Worm (Caenorhabditis elegans) whole organism, L3 larva: ENCODE data around the gene Y36E3A.2.

ENCODE experiments used
- ZK546.5 ChIP-seq: sonication (generic microtip); optimal IDR thresholded peaks from 2 replicates; lab custom pipeline; 2017; ENCODE audit warnings: missing biosample characterization, missing genetic modification characterization
- aly-2 ChIP-seq: fragments of 150-350 bp; optimal IDR thresholded peaks from 2 replicates; lab custom pipeline; 2014; ENCODE audit warnings: missing biosample characterization, missing genetic modification characterization
- ama-1 ChIP-seq: fragments of 150-350 bp; optimal IDR thresholded peaks from 2 replicates; lab custom pipeline; 2018
- ceh-16 ChIP-seq: sonication (generic microtip); optimal IDR thresholded peaks from 2 replicates; lab custom pipeline; 2017; ENCODE audit warnings: missing biosample characterization, missing genetic modification characterization
- ceh-28 ChIP-seq: fragments of 150-350 bp; optimal IDR thresholded peaks from 2 replicates; lab custom pipeline; 2014; ENCODE audit warnings: missing biosample characterization, missing genetic modification reagents, missing genetic modification characterization
- ceh-82 ChIP-seq: fragments of 150-350 bp; optimal IDR thresholded peaks from 2 replicates; lab custom pipeline; 2014; ENCODE audit warnings: missing biosample characterization, missing genetic modification characterization
- ceh-9 ChIP-seq: sonication (generic microtip); optimal IDR thresholded peaks from 2 replicates; lab custom pipeline; 2018; ENCODE audit warnings: missing biosample characterization, missing genetic modification characterization
- daf-12 ChIP-seq: fragments of 150-350 bp; optimal IDR thresholded peaks from 2 replicates; lab custom pipeline; 2014; ENCODE audit warnings: missing biosample characterization, missing genetic modification reagents, missing genetic modification characterization
- egl-27 ChIP-seq: sonication (generic microtip); optimal IDR thresholded peaks from 4 replicates; lab custom pipeline; 2017; ENCODE audit warnings: missing biosample characterization, missing genetic modification reagents, missing genetic modification characterization
- egl-5 ChIP-seq: fragments of 150-350 bp; optimal IDR thresholded peaks from 2 replicates; lab custom pipeline; 2017; ENCODE audit warnings: missing biosample characterization, missing genetic modification reagents, missing genetic modification characterization, inconsistent platforms
- elt-1 ChIP-seq: fragments of 150-350 bp; optimal IDR thresholded peaks from 2 replicates; lab custom pipeline; 2014; ENCODE audit warnings: missing biosample characterization, missing genetic modification characterization
- elt-2 ChIP-seq: sonication (generic microtip); optimal IDR thresholded peaks from 2 replicates; lab custom pipeline; 2016; ENCODE audit warnings: missing genetic modification reagents, mild to moderate bottlenecking, missing genetic modification characterization, missing compliant biosample characterization
- eor-1 ChIP-seq, 2 experiments: fragments of 150-350 bp; optimal IDR thresholded peaks; 2 replicates each; lab custom pipeline; 2014 to 2018; ENCODE audit warnings: missing biosample characterization in 2 of 2, missing genetic modification characterization in 2 of 2
- fkh-10 ChIP-seq: sonication (generic microtip); optimal IDR thresholded peaks from 2 replicates; lab custom pipeline; 2017; ENCODE audit warnings: missing biosample characterization, missing genetic modification reagents, missing genetic modification characterization
- fkh-2 ChIP-seq: fragments of 150-350 bp; optimal IDR thresholded peaks from 2 replicates; lab custom pipeline; 2014; ENCODE audit warnings: missing biosample characterization, missing genetic modification reagents, missing genetic modification characterization
- fos-1 ChIP-seq: fragments of 150-350 bp; optimal IDR thresholded peaks from 2 replicates; lab custom pipeline; 2014; ENCODE audit warnings: missing biosample characterization, missing genetic modification characterization
- jun-1 ChIP-seq: fragments of 150-350 bp; optimal IDR thresholded peaks from 2 replicates; lab custom pipeline; 2014; ENCODE audit warnings: missing biosample characterization, missing genetic modification reagents, missing genetic modification characterization
- lin-15B ChIP-seq: fragments of 150-350 bp; optimal IDR thresholded peaks from 2 replicates; lab custom pipeline; 2014; ENCODE audit warnings: missing biosample characterization, missing genetic modification characterization
- lsy-12 ChIP-seq: sonication (generic microtip); optimal IDR thresholded peaks from 2 replicates; lab custom pipeline; 2016; ENCODE audit warnings: mild to moderate bottlenecking, missing genetic modification characterization, missing compliant biosample characterization
- mml-1 ChIP-seq: fragments of 150-350 bp; sonication (generic microtip); optimal IDR thresholded peaks from 3 replicates; lab custom pipeline; 2014; ENCODE audit warnings: missing biosample characterization, missing genetic modification characterization
- nfya-1 ChIP-seq: sonication (generic microtip); optimal IDR thresholded peaks from 2 replicates; lab custom pipeline; 2017; ENCODE audit warnings: missing genetic modification characterization, mild to moderate bottlenecking, missing compliant biosample characterization, antibody characterized with exemption, moderate library complexity; ENCODE audit not compliant: insufficient read depth
- nhr-12 ChIP-seq: fragments of 150-350 bp; optimal IDR thresholded peaks from 2 replicates; lab custom pipeline; 2014; ENCODE audit warnings: missing biosample characterization, missing genetic modification characterization
- nhr-237 ChIP-seq: fragments of 150-350 bp; optimal IDR thresholded peaks from 2 replicates; lab custom pipeline; 2014; ENCODE audit warnings: missing biosample characterization, missing genetic modification characterization
- nhr-25 ChIP-seq: sonication (generic microtip); optimal IDR thresholded peaks from 2 replicates; lab custom pipeline; 2017; ENCODE audit warnings: missing biosample characterization, missing genetic modification characterization
- nhr-28 ChIP-seq: fragments of 150-350 bp; optimal IDR thresholded peaks from 2 replicates; lab custom pipeline; 2014; ENCODE audit warnings: missing biosample characterization, missing genetic modification characterization
- nhr-43 ChIP-seq: sonication (generic microtip); optimal IDR thresholded peaks from 2 replicates; lab custom pipeline; 2016; ENCODE audit warnings: mild to moderate bottlenecking, missing genetic modification characterization, missing compliant biosample characterization; ENCODE audit not compliant: poor library complexity, severe bottlenecking
- nhr-67 ChIP-seq: fragments of 150-350 bp; optimal IDR thresholded peaks from 2 replicates; lab custom pipeline; 2014; ENCODE audit warnings: missing biosample characterization, missing genetic modification characterization
- pha-4 ChIP-seq: fragments of 150-350 bp; optimal IDR thresholded peaks from 2 replicates; lab custom pipeline; 2014; ENCODE audit warnings: missing biosample characterization, missing genetic modification reagents, missing genetic modification characterization
- pqm-1 ChIP-seq: fragments of 150-350 bp; optimal IDR thresholded peaks from 2 replicates; lab custom pipeline; 2017; ENCODE audit warnings: missing biosample characterization, missing genetic modification characterization, inconsistent platforms
- sea-2 ChIP-seq: fragments of 150-350 bp; sonication (generic microtip); optimal IDR thresholded peaks from 4 replicates; lab custom pipeline; 2014; ENCODE audit warnings: missing biosample characterization, missing genetic modification reagents, missing genetic modification characterization
- skn-1 ChIP-seq: fragments of 150-350 bp; optimal IDR thresholded peaks from 2 replicates; lab custom pipeline; 2014; ENCODE audit warnings: missing biosample characterization, missing genetic modification characterization
- tbx-2 ChIP-seq: sonication (generic microtip); optimal IDR thresholded peaks from 2 replicates; lab custom pipeline; 2016; ENCODE audit warnings: mild to moderate bottlenecking, missing genetic modification characterization, missing compliant biosample characterization
- unc-62 ChIP-seq: fragments of 150-350 bp; sonication (generic microtip); optimal IDR thresholded peaks from 4 replicates; lab custom pipeline; 2014; ENCODE audit warnings: missing biosample characterization, missing genetic modification reagents, missing genetic modification characterization
- ztf-4 ChIP-seq: fragments of 150-350 bp; optimal IDR thresholded peaks from 2 replicates; lab custom pipeline; 2014; ENCODE audit warnings: missing biosample characterization, missing genetic modification characterization

Gene Y36E3A.2

ce11 chrV:15392064-15392463, 33.8 kb upstream of the Y36E3A.2 start:
- TF ChIP-seq fkh-10 (GFP tag; lab: Kevin White, UChicago) (no peak), ztf-4 (no peak), ama-1 (lab: Kevin White, UChicago) (no peak), nhr-43 (no peak), ceh-9 (tag; lab: Kevin White, UChicago) (no peak), nhr-237 (tag; lab: Kevin White, UChicago) (no peak), nhr-12 (tag; lab: Kevin White, UChicago) (no peak), unc-62 (GFP tag; lab: Kevin White, UChicago) (no peak), nfya-1 (tag; lab: Kevin White, UChicago) (no peak), nhr-67 (no peak), jun-1 (no peak), tbx-2 (tag; lab: Kevin White, UChicago) (no peak), elt-2 (tag; lab: Kevin White, UChicago) (no peak), ceh-16 (tag; lab: Kevin White, UChicago) (no peak), eor-1 (tag; optimal IDR thresholded peaks at IDR 0.05; lab: Kevin White, UChicago) (no peak), elt-1 (no peak), ZK546.5 (tag; lab: Kevin White, UChicago) (no peak), daf-12 (tag; lab: Kevin White, UChicago) (no peak), fkh-2 (tag; lab: Kevin White, UChicago) (no peak)

- TF ChIP-seq elt-2 (tag; lab: Kevin White, UChicago) (peak; percentile 4), pha-4 (tag; lab: Kevin White, UChicago) (peak; percentile 6), skn-1 (tag; lab: Kevin White, UChicago) (no peak), mml-1 (tag; lab: Kevin White, UChicago) (no peak), lsy-12 (tag; lab: Kevin White, UChicago) (no peak), lin-15B (tag; lab: Kevin White, UChicago) (peak; percentile 41)
- TF ChIP-seq, all 47 proteins: peak for 3
Measured at ce11 chrV:15394906-15395305, 30.9 kb upstream of the Y36E3A.2 start, which contains the start of gene T06E6.1. Gene T06E6.1 (minus strand): TSS chrV:15394961.

- TF ChIP-seq nhr-25 (tag; lab: Kevin White, UChicago), result no peak
- TF ChIP-seq, all 47 proteins: peak for 0
Measured at ce11 chrV:15395347-15395746, 30.5 kb upstream of the Y36E3A.2 start, which contains the start of gene cyb-3. Gene cyb-3 (plus strand): TSS chrV:15395696.

DNA sequence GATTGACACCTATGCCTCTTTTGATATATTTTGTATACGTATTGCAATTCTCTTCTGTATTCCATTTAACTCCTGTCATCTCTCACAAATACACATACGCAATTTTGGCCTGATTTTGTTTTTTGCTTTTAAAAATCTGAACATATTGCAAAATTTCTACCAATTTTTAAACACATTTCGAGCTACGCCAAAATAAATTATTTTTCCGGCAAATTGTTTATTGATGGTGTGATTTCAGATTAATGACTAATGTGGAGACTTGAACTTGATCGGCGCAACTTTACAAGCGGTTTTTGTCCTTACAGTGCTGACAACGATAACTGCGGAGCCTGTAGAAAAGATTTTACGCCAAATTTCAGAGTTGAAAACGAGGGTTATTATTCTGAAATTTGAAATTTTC, 28.7 kb upstream of the Y36E3A.2 start:
- no peak for TF ChIP-seq ceh-82
- no peak for TF ChIP-seq ceh-28 (tag; lab: Kevin White, UChicago)
- no peak for TF ChIP-seq aly-2 (tag; lab: Kevin White, UChicago)
- TF ChIP-seq unc-62 (GFP tag; lab: Kevin White, UChicago), result no peak
- TF ChIP-seq elt-1, result no peak
- TF ChIP-seq pqm-1 (tag; lab: Kevin White, UChicago), result no peak
- no peak for TF ChIP-seq eor-1 (tag; optimal IDR thresholded peaks at IDR 0.05; lab: Kevin White, UChicago)
- no peak for TF ChIP-seq fos-1 (tag; lab: Kevin White, UChicago)
- no peak for TF ChIP-seq nhr-67
- TF ChIP-seq egl-27, result no peak
- TF ChIP-seq nhr-28, result no peak
- no peak for TF ChIP-seq fkh-10 (GFP tag; lab: Kevin White, UChicago)

- TF ChIP-seq ceh-28 (tag; lab: Kevin White, UChicago) (no peak), elt-1 (no peak)
- TF ChIP-seq, all 47 proteins: peak for 0
Measured at ce11 chrV:15398728-15399127, 27.1 kb upstream of the Y36E3A.2 start, which contains the start of gene fbxa-199. Gene fbxa-199 (minus strand): TSS chrV:15398828.

DNA sequence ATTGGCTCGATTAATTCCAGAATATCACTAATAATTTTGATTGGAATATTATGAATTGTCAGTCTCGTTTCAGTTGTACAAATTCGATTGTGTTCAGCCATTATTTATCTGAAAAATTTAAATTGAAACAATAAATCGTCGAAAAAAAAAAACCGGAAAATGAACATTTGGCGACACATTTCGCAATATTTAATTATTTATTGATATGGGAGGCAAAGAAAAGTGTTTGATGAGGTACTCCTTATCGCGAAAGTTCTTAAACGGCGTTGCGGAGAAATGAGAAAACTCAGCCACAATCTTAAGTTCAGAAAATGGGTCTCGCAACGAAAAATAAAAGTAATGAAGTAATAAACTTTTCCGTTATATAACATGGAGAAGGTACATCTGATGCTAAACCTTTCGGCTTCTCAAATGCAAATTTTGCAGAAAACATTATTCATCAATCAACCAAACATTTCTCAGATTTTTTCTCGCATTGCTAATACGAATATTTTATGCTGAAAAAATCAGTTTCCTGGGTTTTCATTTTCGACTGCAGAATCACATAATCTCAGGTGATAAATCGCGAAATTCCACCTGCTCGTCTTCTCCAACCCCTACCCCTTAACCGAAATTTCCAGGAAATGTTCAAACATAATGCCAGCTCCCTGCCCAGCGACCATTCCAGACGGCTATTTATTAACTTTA, 26.0 kb upstream of the Y36E3A.2 start, which contains the start of the genes T06E6.15 and sri-7:
T06E6.15 (minus strand) TSS at position 101 of the 687 bp plus-strand sequence.
sri-7 (plus strand) TSS at position 637 of the 687 bp plus-strand sequence.
- TF ChIP-seq sea-2 (GFP tag; lab: Kevin White, UChicago) (no peak), nhr-237 (tag; lab: Kevin White, UChicago) (no peak), egl-5 (tag; lab: Kevin White, UChicago) (no peak), fkh-2 (tag; lab: Kevin White, UChicago) (no peak), ceh-28 (tag; lab: Kevin White, UChicago) (no peak), elt-1 (no peak), nfya-1 (tag; lab: Kevin White, UChicago) (no peak), elt-2 (tag; lab: Kevin White, UChicago) (no peak)
